Worm (Caenorhabditis elegans): ENCODE data around the gene F20D6.8.

DNA sequence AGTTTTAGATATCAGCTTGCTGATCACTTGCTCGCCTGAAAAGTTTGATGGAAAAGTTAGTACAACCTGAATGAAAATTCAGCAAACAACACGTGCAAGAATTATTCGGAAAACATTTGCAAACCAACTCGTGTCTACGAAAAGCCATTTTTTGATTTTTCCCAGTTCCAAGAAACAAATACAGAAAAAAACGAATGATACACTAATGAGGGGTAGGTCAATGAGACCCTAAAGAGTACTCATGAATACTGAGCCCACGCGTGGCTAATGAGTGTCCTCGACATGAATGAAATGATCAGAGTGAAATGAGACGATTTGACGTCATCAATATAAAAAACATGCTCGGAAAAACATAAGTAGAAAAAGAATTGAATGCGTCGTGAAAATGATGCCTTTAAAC lies 43.9 kb upstream of the F20D6.8 start:
- no peak for TF ChIP-seq tab-1 (GFP tag; IDR thresholded peaks at IDR 0.05)
- no peak for TF ChIP-seq cog-1 (tag; optimal IDR thresholded peaks at IDR 0.05)
- no peak for TF ChIP-seq ztf-29 (GFP tag; IDR thresholded peaks at IDR 0.05)
- TF ChIP-seq T22C8.4 (GFP tag; IDR thresholded peaks at IDR 0.05) = no peak
